Fruit fly (Drosophila melanogaster) whole organism, embryonic: ENCODE measurements around the gene Tbca.
A peak's percentile ranks its signal among the peaks of the same experiment; 100 is the strongest.

Experiments
- BEAF-32 ChIP-seq: fragments of 200-800 bp; sonication (Bioruptor generic); optimal IDR thresholded peaks from 3 replicates; lab custom pipeline; 2017; ENCODE audit warnings: missing biosample characterization, missing genetic modification characterization, mild to moderate bottlenecking, moderate library complexity, missing genetic modification reagents
- Bgb ChIP-seq: fragments of 200-800 bp; sonication (Bioruptor generic); IDR thresholded peaks from 2 replicates; pipeline ENCODE4 v1.3.6; 2022; ENCODE audit warnings: missing biosample characterization, missing genetic modification characterization; ENCODE audit not compliant: partially characterized antibody
- CG10267 ChIP-seq: fragments of 200-800 bp; sonication (Bioruptor generic); optimal IDR thresholded peaks from 2 replicates; lab custom pipeline; 2018; ENCODE audit warnings: missing biosample characterization, mild to moderate bottlenecking, missing genetic modification characterization, moderate library complexity
- CG11504 ChIP-seq: fragments of 200-800 bp; sonication (Bioruptor generic); optimal IDR thresholded peaks from 3 replicates; lab custom pipeline; 2019; ENCODE audit warnings: missing biosample characterization, mild to moderate bottlenecking, missing genetic modification characterization, moderate library complexity
- CG11560 ChIP-seq: fragments of 200-800 bp; sonication (Bioruptor generic); IDR thresholded peaks from 3 replicates; pipeline ENCODE4 v1.3.6; 2022; ENCODE audit warnings: missing biosample characterization, missing genetic modification characterization
- CG14860 ChIP-seq: fragments of 200-800 bp; sonication (Bioruptor generic); IDR thresholded peaks from 3 replicates; pipeline ENCODE4 v1.3.6; 2022; ENCODE audit warnings: missing biosample characterization, missing genetic modification characterization; ENCODE audit not compliant: partially characterized antibody
- CG15479 ChIP-seq: fragments of 200-800 bp; sonication (Bioruptor generic); optimal IDR thresholded peaks from 3 replicates; lab custom pipeline; 2019; ENCODE audit warnings: missing biosample characterization, mild to moderate bottlenecking, missing genetic modification characterization, moderate library complexity
- CG15514 ChIP-seq: fragments of 200-800 bp; sonication (Bioruptor generic); optimal IDR thresholded peaks from 3 replicates; lab custom pipeline; 2017; ENCODE audit warnings: missing biosample characterization, missing genetic modification characterization, mild to moderate bottlenecking, moderate library complexity, missing genetic modification reagents
- CG1603 ChIP-seq: fragments of 200-800 bp; sonication (Bioruptor generic); optimal IDR thresholded peaks from 2 replicates; lab custom pipeline; 2019; ENCODE audit warnings: missing biosample characterization, mild to moderate bottlenecking, missing genetic modification characterization, moderate library complexity
- CG1647 ChIP-seq: fragments of 200-800 bp; sonication (Bioruptor generic); optimal IDR thresholded peaks from 3 replicates; lab custom pipeline; 2016; ENCODE audit warnings: missing biosample characterization, missing genetic modification characterization
- CG16779 ChIP-seq: fragments of 200-800 bp; sonication (Bioruptor generic); IDR thresholded peaks from 2 replicates; pipeline ENCODE4 v1.3.6; 2022; ENCODE audit warnings: missing biosample characterization, missing genetic modification characterization
- CG17612 ChIP-seq: fragments of 200-800 bp; sonication (Bioruptor generic); IDR thresholded peaks from 2 replicates; pipeline ENCODE4 v1.3.6; 2022; ENCODE audit warnings: missing biosample characterization, missing genetic modification characterization
- CG17829 ChIP-seq: fragments of 200-800 bp; optimal IDR thresholded peaks from 2 replicates; lab custom pipeline; 2019; ENCODE audit warnings: missing biosample characterization, mild to moderate bottlenecking, missing genetic modification characterization, moderate library complexity
- CG18476 ChIP-seq: fragments of 200-800 bp; sonication (Bioruptor generic); optimal IDR thresholded peaks from 2 replicates; lab custom pipeline; 2016; ENCODE audit warnings: missing biosample characterization, mild to moderate bottlenecking, missing genetic modification characterization
- CG2116 ChIP-seq: fragments of 200-800 bp; sonication (Bioruptor generic); optimal IDR thresholded peaks from 3 replicates; lab custom pipeline; 2018; ENCODE audit warnings: missing biosample characterization, mild to moderate bottlenecking, missing genetic modification characterization
- CG30020 ChIP-seq: fragments of 200-800 bp; optimal IDR thresholded peaks from 2 replicates; lab custom pipeline; 2019; ENCODE audit warnings: missing biosample characterization, mild to moderate bottlenecking, missing genetic modification characterization, moderate library complexity
- CG3065 ChIP-seq: fragments of 200-800 bp; sonication (Bioruptor generic); optimal IDR thresholded peaks from 2 replicates; lab custom pipeline; 2016; ENCODE audit warnings: missing biosample characterization, missing genetic modification characterization
- CG34224 ChIP-seq: fragments of 200-800 bp; sonication (Bioruptor generic); IDR thresholded peaks from 3 replicates; pipeline ENCODE4 v1.3.6; 2022; ENCODE audit warnings: missing biosample characterization, missing genetic modification characterization; ENCODE audit not compliant: partially characterized antibody
- CG6791 ChIP-seq: fragments of 200-800 bp; sonication (Bioruptor generic); IDR thresholded peaks from 3 replicates; pipeline ENCODE4 v1.3.6; 2022; ENCODE audit warnings: missing biosample characterization, missing genetic modification characterization; ENCODE audit not compliant: partially characterized antibody
- CG8388 ChIP-seq: fragments of 200-800 bp; sonication (Bioruptor generic); optimal IDR thresholded peaks from 2 replicates; lab custom pipeline; 2019; ENCODE audit warnings: missing biosample characterization, mild to moderate bottlenecking, missing genetic modification characterization, moderate library complexity
- CG9437 ChIP-seq: fragments of 200-800 bp; sonication (Bioruptor generic); optimal IDR thresholded peaks from 2 replicates; lab custom pipeline; 2018; ENCODE audit warnings: missing biosample characterization, mild to moderate bottlenecking, missing genetic modification characterization
- CHES-1-like ChIP-seq: fragments of 200-800 bp; sonication (Bioruptor generic); optimal IDR thresholded peaks from 2 replicates; lab custom pipeline; 2016; ENCODE audit warnings: missing biosample characterization, missing genetic modification characterization
- D19B ChIP-seq: fragments of 200-800 bp; sonication (Bioruptor generic); optimal IDR thresholded peaks from 2 replicates; lab custom pipeline; 2017; ENCODE audit warnings: missing biosample characterization, mild to moderate bottlenecking, missing genetic modification characterization
- E2f2 ChIP-seq: fragments of 200-800 bp; sonication (Bioruptor generic); IDR thresholded peaks from 2 replicates; pipeline ENCODE4 v1.3.6; 2022; ENCODE audit warnings: missing biosample characterization, missing genetic modification characterization
- Ets97D ChIP-seq: fragments of 200-800 bp; sonication (Bioruptor generic); optimal IDR thresholded peaks from 3 replicates; lab custom pipeline; 2016; ENCODE audit warnings: missing biosample characterization, missing genetic modification characterization
- MBD-R2 ChIP-seq: fragments of 200-800 bp; sonication (Bioruptor generic); IDR thresholded peaks from 2 replicates; pipeline ENCODE4 v1.3.6; 2022; ENCODE audit warnings: missing biosample characterization, missing genetic modification characterization
- MESR4 ChIP-seq: fragments of 200-800 bp; sonication (Bioruptor generic); optimal IDR thresholded peaks from 2 replicates; lab custom pipeline; 2018; ENCODE audit warnings: missing biosample characterization, mild to moderate bottlenecking, missing genetic modification characterization, moderate library complexity
- Max ChIP-seq: fragments of 200-800 bp; sonication (Bioruptor generic); optimal IDR thresholded peaks from 2 replicates; lab custom pipeline; 2016; ENCODE audit warnings: missing biosample characterization, mild to moderate bottlenecking, missing genetic modification characterization
- Myb ChIP-seq: fragments of 200-800 bp; sonication (Bioruptor generic); optimal IDR thresholded peaks from 2 replicates; lab custom pipeline; 2016; ENCODE audit warnings: missing biosample characterization, missing genetic modification characterization
- Opbp ChIP-seq: fragments of 200-800 bp; sonication (Bioruptor generic); IDR thresholded peaks from 3 replicates; pipeline ENCODE4 v1.3.6; 2022; ENCODE audit warnings: missing biosample characterization, missing genetic modification characterization; ENCODE audit not compliant: partially characterized antibody
- Scr ChIP-seq: fragments of 200-800 bp; sonication (Bioruptor generic); IDR thresholded peaks from 2 replicates; pipeline ENCODE4 v1.3.6; 2022; ENCODE audit warnings: missing biosample characterization, missing genetic modification characterization; ENCODE audit not compliant: partially characterized antibody
- Xbp1 ChIP-seq: fragments of 200-800 bp; sonication (Bioruptor generic); optimal IDR thresholded peaks from 3 replicates; lab custom pipeline; 2016; ENCODE audit warnings: missing biosample characterization, mild to moderate bottlenecking, missing genetic modification characterization
- ab ChIP-seq: fragments of 200-800 bp; sonication (Bioruptor generic); optimal IDR thresholded peaks from 2 replicates; lab custom pipeline; 2016; ENCODE audit warnings: missing biosample characterization, missing genetic modification characterization
- al ChIP-seq: fragments of 200-800 bp; sonication (Bioruptor generic); IDR thresholded peaks from 2 replicates; pipeline ENCODE4 v1.3.6; 2022; ENCODE audit warnings: missing biosample characterization, missing genetic modification characterization
- amos ChIP-seq: fragments of 200-800 bp; sonication (Bioruptor generic); IDR thresholded peaks from 2 replicates; pipeline ENCODE4 v1.3.6; 2022; ENCODE audit warnings: missing biosample characterization, missing genetic modification characterization; ENCODE audit not compliant: partially characterized antibody
- bigmax ChIP-seq: fragments of 200-800 bp; sonication (Bioruptor generic); optimal IDR thresholded peaks from 2 replicates; lab custom pipeline; 2018; ENCODE audit warnings: missing biosample characterization, mild to moderate bottlenecking, missing genetic modification characterization
- chinmo ChIP-seq: fragments of 200-800 bp; sonication (Bioruptor generic); IDR thresholded peaks from 4 replicates; pipeline ENCODE4 v1.3.6; 2022; ENCODE audit warnings: missing biosample characterization, missing genetic modification characterization; ENCODE audit not compliant: partially characterized antibody
- croc ChIP-seq: fragments of 200-800 bp; sonication (Bioruptor generic); conservative IDR thresholded peaks from 3 replicates; pipeline ENCODE4 v1.3.6; 2022; ENCODE audit warnings: missing biosample characterization, missing genetic modification characterization
- crp ChIP-seq, 2 experiments: fragments of 200-800 bp; sonication (Bioruptor generic); optimal IDR thresholded peaks; 2 replicates in 1 of 2; 3 replicates in 1 of 2; lab custom pipeline; 2017; ENCODE audit warnings: missing biosample characterization in 2 of 2, missing genetic modification characterization in 2 of 2, mild to moderate bottlenecking in 1 of 2, moderate library complexity in 1 of 2
- cwo ChIP-seq: fragments of 200-800 bp; sonication (Bioruptor generic); optimal IDR thresholded peaks from 3 replicates; lab custom pipeline; 2017; ENCODE audit warnings: missing biosample characterization, missing genetic modification characterization, mild to moderate bottlenecking, moderate library complexity, missing genetic modification reagents
- dm ChIP-seq: fragments of 200-800 bp; sonication (Bioruptor generic); optimal IDR thresholded peaks from 3 replicates; lab custom pipeline; 2016; ENCODE audit warnings: missing biosample characterization, missing genetic modification characterization
- hbn ChIP-seq: fragments of 200-800 bp; sonication (Bioruptor generic); IDR thresholded peaks from 2 replicates; pipeline ENCODE4 v1.3.6; 2022; ENCODE audit warnings: missing biosample characterization, missing genetic modification characterization; ENCODE audit not compliant: partially characterized antibody
- klu ChIP-seq: fragments of 200-800 bp; sonication (Bioruptor generic); IDR thresholded peaks from 2 replicates; pipeline ENCODE4 v1.3.6; 2022; ENCODE audit warnings: missing biosample characterization, missing genetic modification characterization
- sna ChIP-seq: fragments of 200-800 bp; sonication (Bioruptor generic); IDR thresholded peaks from 2 replicates; pipeline ENCODE4 v1.3.6; 2022; ENCODE audit warnings: missing biosample characterization, missing genetic modification characterization; ENCODE audit not compliant: partially characterized antibody
- tll ChIP-seq, 2 experiments: fragments of 200-800 bp in 1 of 2; fragments of >200 bp in 1 of 2; sonication (Bioruptor generic) in 1 of 2; optimal IDR thresholded peaks; 2 replicates each; lab custom pipeline; 2017 to 2019; ENCODE audit warnings: missing biosample characterization in 2 of 2, missing genetic modification characterization in 2 of 2, mild to moderate bottlenecking in 1 of 2, moderate library complexity in 1 of 2
- trem ChIP-seq: fragments of 200-800 bp; optimal IDR thresholded peaks from 3 replicates; lab custom pipeline; 2019; ENCODE audit warnings: missing biosample characterization, mild to moderate bottlenecking, missing genetic modification characterization, moderate library complexity
- trh ChIP-seq: fragments of 200-800 bp; sonication (Bioruptor generic); optimal IDR thresholded peaks from 2 replicates; lab custom pipeline; 2016; ENCODE audit warnings: missing biosample characterization, missing genetic modification characterization
- yki ChIP-seq: fragments of >200 bp; optimal IDR thresholded peaks from 3 replicates; lab custom pipeline; 2018

Tbca gene

dm6 chr3R:31736776-31737175 is 6.5 kb upstream of the Tbca start, which contains the start of the genes CstF50 and CG11563:
Gene CstF50 (minus strand): TSS chr3R:31736963.
Gene CG11563 (plus strand): TSS chr3R:31737035.
- TF ChIP-seq E2f2 (GFP tag; lab: Robert Waterston, UW): peak; percentile 34
- no peak for TF ChIP-seq CG17612
- TF ChIP-seq tll (GFP tag; optimal IDR thresholded peaks at IDR 0.05; lab: Kevin White, UChicago): no peak
- no peak for TF ChIP-seq ab
- TF ChIP-seq klu (GFP tag; lab: Robert Waterston, UW): no peak
- TF ChIP-seq CG3065: no peak
- TF ChIP-seq cwo (GFP tag; lab: Kevin White, UChicago): peak; percentile 91
- TF ChIP-seq CG17829 (tag; lab: Kevin White, UChicago): peak; percentile 11
- peak; percentile 48 for TF ChIP-seq Ets97D
- peak; percentile 34; the same call in 1 of the 3 replicates for TF ChIP-seq CG14860 (GFP tag; lab: Robert Waterston, UW)
- TF ChIP-seq Scr (GFP tag; lab: Robert Waterston, UW): peak; percentile 46
- TF ChIP-seq CG1647 (GFP tag; lab: Kevin White, UChicago): no peak
- peak; percentile 47 for TF ChIP-seq MESR4
- peak; percentile 28; the same call in 1 of the 2 replicates for TF ChIP-seq Bgb (GFP tag; lab: Robert Waterston, UW)
- peak; percentile 7; the same call in 1 of the 2 replicates for TF ChIP-seq amos (GFP tag; lab: Robert Waterston, UW)
- TF ChIP-seq CG16779 (GFP tag; lab: Robert Waterston, UW): no peak
- peak; percentile 49 for TF ChIP-seq CG1603
- TF ChIP-seq trh (GFP tag; lab: Kevin White, UChicago): no peak
- peak; percentile 80 for TF ChIP-seq MBD-R2 (GFP tag; lab: Robert Waterston, UW)
- no peak for TF ChIP-seq Myb (GFP tag; lab: Kevin White, UChicago)
- no peak for TF ChIP-seq croc (GFP tag; lab: Robert Waterston, UW)
- peak; percentile 56 for TF ChIP-seq trem (tag; lab: Kevin White, UChicago)
- TF ChIP-seq crp (GFP tag; optimal IDR thresholded peaks at IDR 0.05; lab: Kevin White, UChicago): peak in 1 of 2 experiments; percentile 69
- TF ChIP-seq yki (lab: Kevin White, UChicago): no peak
- no peak for TF ChIP-seq D19B (GFP tag; lab: Kevin White, UChicago)
- TF ChIP-seq CHES-1-like (GFP tag; lab: Kevin White, UChicago): peak; percentile 13
- TF ChIP-seq Max: peak; percentile 72
- TF ChIP-seq dm (GFP tag; lab: Kevin White, UChicago): peak; percentile 92
- peak; percentile 24 for TF ChIP-seq CG2116 (GFP tag; lab: Kevin White, UChicago)
- 0 out of 3 replicates have a peak, but pooled peaks have one; percentile 33 for TF ChIP-seq CG6791 (GFP tag; lab: Robert Waterston, UW)
- TF ChIP-seq BEAF-32 (GFP tag; lab: Kevin White, UChicago): peak; percentile 48
- no peak for TF ChIP-seq CG11504 (tag; lab: Kevin White, UChicago)
- peak; percentile 71; the same call in 2 of the 4 replicates for TF ChIP-seq chinmo
- TF ChIP-seq CG10267 (tag; lab: Kevin White, UChicago): peak; percentile 14
- TF ChIP-seq al (GFP tag; lab: Robert Waterston, UW): no peak
- no peak for TF ChIP-seq CG8388 (GFP tag; lab: Kevin White, UChicago)
- peak; percentile 62; the same call in 1 of the 3 replicates for TF ChIP-seq Opbp (GFP tag; lab: Robert Waterston, UW)
- peak; percentile 49; the same call in 2 of the 3 replicates for TF ChIP-seq CG34224
- peak; percentile 7 for TF ChIP-seq CG9437 (GFP tag; lab: Kevin White, UChicago)
- TF ChIP-seq Xbp1 (GFP tag; lab: Kevin White, UChicago): no peak
- no peak for TF ChIP-seq bigmax
- TF ChIP-seq CG15479 (GFP tag; lab: Kevin White, UChicago): no peak
- peak; percentile 21 for TF ChIP-seq CG30020
- no peak for TF ChIP-seq CG18476 (GFP tag; lab: Kevin White, UChicago)
- TF ChIP-seq sna (GFP tag; lab: Robert Waterston, UW): peak; percentile 56; the same call in 1 of the 2 replicates
- no peak for TF ChIP-seq CG11560 (tag; lab: Robert Waterston, UW)
- 0 out of 2 replicates have a peak, but pooled peaks have one; percentile 33 for TF ChIP-seq hbn (GFP tag; lab: Robert Waterston, UW)
- peak; percentile 73 for TF ChIP-seq CG15514 (GFP tag; lab: Kevin White, UChicago)
